ENCODE assay signal across 5 fruit fly cellular contexts in genomic region chr2L:3802818-3803456, dm6.
TF ChIP-seq lines count a peak whose summit lies in the region.

No protein-coding gene starts in this region.

- peak; percentile 69 for TF ChIP-seq CTCF in whole organism, embryonic (GFP tag; optimal IDR thresholded peaks at IDR 0.05; lab: Kevin White, UChicago)

TF ChIP-seq in whole organism, adult, 20 proteins besides CTCF, POLR2A, EP300 and RAD21 (continues in another document):
- TF ChIP-seq tj (GFP tag; optimal IDR thresholded peaks at IDR 0.05; lab: Kevin White, UChicago) (peak; percentile 93), Mnt (GFP tag; optimal IDR thresholded peaks at IDR 0.05; lab: Kevin White, UChicago) (peak; percentile 56), CG11617 (GFP tag; optimal IDR thresholded peaks at IDR 0.05; lab: Kevin White, UChicago) (peak; percentile 82), bab1 (GFP tag; optimal IDR thresholded peaks at IDR 0.05; lab: Kevin White, UChicago) (peak; percentile 91), CG1620 (GFP tag; optimal IDR thresholded peaks at IDR 0.05; lab: Kevin White, UChicago) (peak; percentile 65), CG12768 (GFP tag; optimal IDR thresholded peaks at IDR 0.05; lab: Kevin White, UChicago) (peak; percentile 83), Crg-1 (GFP tag; optimal IDR thresholded peaks at IDR 0.05; lab: Kevin White, UChicago) (peak; percentile 78), CG7101 (tag; optimal IDR thresholded peaks at IDR 0.05; lab: Kevin White, UChicago) (peak; percentile 93), CG5204 (GFP tag; optimal IDR thresholded peaks at IDR 0.05; lab: Kevin White, UChicago) (peak; percentile 81), Clk (GFP tag; optimal IDR thresholded peaks at IDR 0.05; lab: Kevin White, UChicago) (peak; percentile 52), toe (GFP tag; optimal IDR thresholded peaks at IDR 0.05; lab: Kevin White, UChicago) (peak; percentile 77), pad (GFP tag; optimal IDR thresholded peaks at IDR 0.05; lab: Kevin White, UChicago) (peak; percentile 62), cic (GFP tag; optimal IDR thresholded peaks at IDR 0.05; lab: Kevin White, UChicago) (no peak), CG33017 (tag; optimal IDR thresholded peaks at IDR 0.05; lab: Kevin White, UChicago) (peak; percentile 87), kay (GFP tag; lab: Kevin White, UChicago; ENCODE audit: borderline replicate concordance) (peak; percentile 95), CG14711 (tag; optimal IDR thresholded peaks at IDR 0.05; lab: Kevin White, UChicago) (peak; percentile 78), Hr96 (GFP tag; optimal IDR thresholded peaks at IDR 0.05; lab: Kevin White, UChicago) (peak; percentile 77), CG7045 (GFP tag; optimal IDR thresholded peaks at IDR 0.05; lab: Kevin White, UChicago) (peak; percentile 75)

TF ChIP-seq in whole organism, embryonic, 481 proteins besides CTCF, POLR2A, EP300 and RAD21 (continues in another document):
- TF ChIP-seq CG10462 (GFP tag; optimal IDR thresholded peaks at IDR 0.05; lab: Kevin White, UChicago): peak; percentile 20
- peak; percentile 73; the same call in 1 of the 2 replicates for TF ChIP-seq bowl (GFP tag; IDR thresholded peaks at IDR 0.05; lab: Robert Waterston, UW)
- TF ChIP-seq CG6175 (GFP tag; IDR thresholded peaks at IDR 0.05; lab: Robert Waterston, UW): peak; percentile 69; the same call in 1 of the 3 replicates
- no peak for TF ChIP-seq Nf-YB (GFP tag; optimal IDR thresholded peaks at IDR 0.05; lab: Kevin White, UChicago)
- peak; percentile 48 for TF ChIP-seq CG2875 (GFP tag; optimal IDR thresholded peaks at IDR 0.05; lab: Kevin White, UChicago)
- TF ChIP-seq D (optimal IDR thresholded peaks at IDR 0.05; lab: Kevin White, UChicago): no peak
- peak; percentile 12 for TF ChIP-seq D (GFP tag; optimal IDR thresholded peaks at IDR 0.05; lab: Kevin White, UChicago)
- no peak for TF ChIP-seq Opbp (GFP tag; IDR thresholded peaks at IDR 0.05; lab: Robert Waterston, UW; ENCODE audit: partially characterized antibody)
- peak; percentile 53 for TF ChIP-seq mam (GFP tag; optimal IDR thresholded peaks at IDR 0.05; lab: Kevin White, UChicago)
- TF ChIP-seq gce (GFP tag; IDR thresholded peaks at IDR 0.05; lab: Robert Waterston, UW): peak; percentile 46; the same call in 1 of the 3 replicates
- TF ChIP-seq run (tag; optimal IDR thresholded peaks at IDR 0.05; lab: Kevin White, UChicago): peak; percentile 0
- peak; percentile 66 for TF ChIP-seq CG3847 (GFP tag; IDR thresholded peaks at IDR 0.05; lab: Robert Waterston, UW)
- TF ChIP-seq CG2120 (GFP tag; optimal IDR thresholded peaks at IDR 0.05; lab: Kevin White, UChicago): peak; percentile 89
- TF ChIP-seq CoRest (tag; optimal IDR thresholded peaks at IDR 0.05; lab: Kevin White, UChicago): peak; percentile 81
- no peak for TF ChIP-seq CG33213 (GFP tag; optimal IDR thresholded peaks at IDR 0.05; lab: Kevin White, UChicago)
- TF ChIP-seq grn (GFP tag; optimal IDR thresholded peaks at IDR 0.05; lab: Kevin White, UChicago): peak; percentile 98
- peak; percentile 56 for TF ChIP-seq schlank (tag; optimal IDR thresholded peaks at IDR 0.05; lab: Kevin White, UChicago)
- peak; percentile 52 for TF ChIP-seq stc (GFP tag; IDR thresholded peaks at IDR 0.05; lab: Robert Waterston, UW)

TF ChIP-seq in whole organism, prepupa, 60 proteins besides CTCF, POLR2A, EP300 and RAD21 (continues in another document):
- peak; percentile 57 for TF ChIP-seq CG6276 (GFP tag; optimal IDR thresholded peaks at IDR 0.05; lab: Kevin White, UChicago)
- TF ChIP-seq CG3032 (tag; optimal IDR thresholded peaks at IDR 0.05; lab: Kevin White, UChicago): peak; percentile 73
- peak; percentile 47 for TF ChIP-seq topi (GFP tag; optimal IDR thresholded peaks at IDR 0.05; lab: Kevin White, UChicago)
- TF ChIP-seq Blimp-1 (GFP tag; optimal IDR thresholded peaks at IDR 0.05; lab: Kevin White, UChicago): no peak
- no peak for TF ChIP-seq Met (GFP tag; optimal IDR thresholded peaks at IDR 0.05; lab: Kevin White, UChicago)
- no peak for TF ChIP-seq CG6792 (GFP tag; optimal IDR thresholded peaks at IDR 0.05; lab: Kevin White, UChicago)
- TF ChIP-seq ss (GFP tag; optimal IDR thresholded peaks at IDR 0.05; lab: Kevin White, UChicago): peak in 1 of 2 experiments; percentile 5
- no peak for TF ChIP-seq CG11902 (GFP tag; optimal IDR thresholded peaks at IDR 0.05; lab: Kevin White, UChicago)
- peak; percentile 8 for TF ChIP-seq CG10669 (GFP tag; optimal IDR thresholded peaks at IDR 0.05; lab: Kevin White, UChicago)
- TF ChIP-seq CG9139 (GFP tag; optimal IDR thresholded peaks at IDR 0.05; lab: Kevin White, UChicago): no peak
- TF ChIP-seq OdsH (GFP tag; optimal IDR thresholded peaks at IDR 0.05; lab: Kevin White, UChicago): peak; percentile 32
- TF ChIP-seq dac (GFP tag; optimal IDR thresholded peaks at IDR 0.05; lab: Kevin White, UChicago): peak; percentile 65
- TF ChIP-seq CG1621 (tag; optimal IDR thresholded peaks at IDR 0.05; lab: Kevin White, UChicago): no peak
- TF ChIP-seq vri (GFP tag; optimal IDR thresholded peaks at IDR 0.05; lab: Kevin White, UChicago): peak; percentile 13
- TF ChIP-seq cyc (GFP tag; optimal IDR thresholded peaks at IDR 0.05; lab: Kevin White, UChicago): peak; percentile 53
- TF ChIP-seq Smox (GFP tag; optimal IDR thresholded peaks at IDR 0.05; lab: Kevin White, UChicago): peak; percentile 26
- TF ChIP-seq CG8632 (GFP tag; optimal IDR thresholded peaks at IDR 0.05; lab: Kevin White, UChicago): peak; percentile 56
- peak; percentile 82 for TF ChIP-seq CG15336 (GFP tag; IDR thresholded peaks at IDR 0.05; lab: Robert Waterston, UW)
- peak; percentile 56 for TF ChIP-seq Gug (GFP tag; IDR thresholded peaks at IDR 0.05; lab: Robert Waterston, UW)
- TF ChIP-seq CG32006 (GFP tag; optimal IDR thresholded peaks at IDR 0.05; lab: Kevin White, UChicago): peak; percentile 79

TF ChIP-seq in whole organism, pupa, 21 proteins besides CTCF, POLR2A, EP300 and RAD21 (continues in another document):
- TF ChIP-seq CG34367 (tag; optimal IDR thresholded peaks at IDR 0.05; lab: Kevin White, UChicago) (peak; percentile 66), D1 (tag; optimal IDR thresholded peaks at IDR 0.05; lab: Kevin White, UChicago) (peak; percentile 7), CG4496 (GFP tag; IDR thresholded peaks at IDR 0.05; lab: Robert Waterston, UW) (peak; percentile 88), Snoo (tag; optimal IDR thresholded peaks at IDR 0.05; lab: Kevin White, UChicago) (peak; percentile 74), CG14655 (GFP tag; optimal IDR thresholded peaks at IDR 0.05; lab: Kevin White, UChicago) (peak; percentile 79), Pif1B (GFP tag; optimal IDR thresholded peaks at IDR 0.05; lab: Kevin White, UChicago) (peak; percentile 33), CG8159 (tag; optimal IDR thresholded peaks at IDR 0.05; lab: Kevin White, UChicago) (peak; percentile 78), EcR (GFP tag; optimal IDR thresholded peaks at IDR 0.05; lab: Kevin White, UChicago) (no peak), rn (GFP tag; IDR thresholded peaks at IDR 0.05; lab: Robert Waterston, UW) (no peak; the same call in 1 of the 2 replicates), CG12605 (GFP tag; IDR thresholded peaks at IDR 0.05; lab: Robert Waterston, UW) (peak; percentile 92), CG9948 (tag; optimal IDR thresholded peaks at IDR 0.05; lab: Kevin White, UChicago) (peak; percentile 76), Ets98B (GFP tag; IDR thresholded peaks at IDR 0.05; lab: Robert Waterston, UW) (peak; percentile 76), gl (tag; optimal IDR thresholded peaks at IDR 0.05; lab: Kevin White, UChicago) (peak; percentile 51), CG17806 (tag; optimal IDR thresholded peaks at IDR 0.05; lab: Kevin White, UChicago) (peak; percentile 76), fd96Ca (GFP tag; IDR thresholded peaks at IDR 0.05; lab: Robert Waterston, UW) (0 out of 3 replicates have a peak, but pooled peaks have one; percentile 21), CG32121 (GFP tag; IDR thresholded peaks at IDR 0.05; lab: Robert Waterston, UW) (peak; percentile 73), CG10348 (GFP tag; IDR thresholded peaks at IDR 0.05; lab: Robert Waterston, UW) (no peak), CG15710 (tag; optimal IDR thresholded peaks at IDR 0.05; lab: Kevin White, UChicago) (peak; percentile 81), CG8301 (tag; optimal IDR thresholded peaks at IDR 0.05; lab: Kevin White, UChicago) (peak; percentile 49), CG13204 (GFP tag; optimal IDR thresholded peaks at IDR 0.05; lab: Kevin White, UChicago) (no peak)

TF ChIP-seq in whole organism, wandering third instar larva, 38 proteins besides CTCF, POLR2A, EP300 and RAD21 (continues in another document):
- TF ChIP-seq HLH106 (tag; optimal IDR thresholded peaks at IDR 0.05; lab: Kevin White, UChicago) (peak; percentile 71), Dif (GFP tag; optimal IDR thresholded peaks at IDR 0.05; lab: Kevin White, UChicago; ENCODE audit: partially characterized antibody) (no peak), Jra (GFP tag; optimal IDR thresholded peaks at IDR 0.05; lab: Kevin White, UChicago) (no peak), br (GFP tag; optimal IDR thresholded peaks at IDR 0.05; lab: Kevin White, UChicago) (no peak), sv (GFP tag; optimal IDR thresholded peaks at IDR 0.05; lab: Kevin White, UChicago) (no peak), ey (GFP tag; optimal IDR thresholded peaks at IDR 0.05; lab: Kevin White, UChicago) (peak; percentile 65), dl (GFP tag; optimal IDR thresholded peaks at IDR 0.05; lab: Kevin White, UChicago; ENCODE audit: insufficient read depth in 1 of 2, partially characterized antibody in 2 of 2) (no peak), Dfd (GFP tag; optimal IDR thresholded peaks at IDR 0.05; lab: Kevin White, UChicago) (no peak), pan (optimal IDR thresholded peaks at IDR 0.05; lab: Kevin White, UChicago) (no peak), CG32264 (GFP tag; optimal IDR thresholded peaks at IDR 0.05; lab: Kevin White, UChicago) (no peak), CG9705 (GFP tag; optimal IDR thresholded peaks at IDR 0.05; lab: Kevin White, UChicago) (peak; percentile 46), Myc (optimal IDR thresholded peaks at IDR 0.05; lab: Kevin White, UChicago) (peak; percentile 98), brk (GFP tag; optimal IDR thresholded peaks at IDR 0.05; lab: Kevin White, UChicago) (no peak), foxo (GFP tag; optimal IDR thresholded peaks at IDR 0.05; lab: Kevin White, UChicago) (no peak), CrebA (GFP tag; optimal IDR thresholded peaks at IDR 0.05; lab: Kevin White, UChicago; ENCODE audit: borderline replicate concordance) (no peak), jim (GFP tag; optimal IDR thresholded peaks at IDR 0.05; lab: Kevin White, UChicago) (no peak), rgr (GFP tag; optimal IDR thresholded peaks at IDR 0.05; lab: Kevin White, UChicago) (no peak), tai (GFP tag; optimal IDR thresholded peaks at IDR 0.05; lab: Kevin White, UChicago) (no peak), fru (GFP tag; optimal IDR thresholded peaks at IDR 0.05; lab: Kevin White, UChicago) (peak; percentile 4), Rel (GFP tag; optimal IDR thresholded peaks at IDR 0.05; lab: Kevin White, UChicago) (no peak), Rel (tag; optimal IDR thresholded peaks at IDR 0.05; lab: Kevin White, UChicago) (peak; percentile 94), Mio (GFP tag; optimal IDR thresholded peaks at IDR 0.05; lab: Kevin White, UChicago) (no peak), lola (GFP tag; optimal IDR thresholded peaks at IDR 0.05; lab: Kevin White, UChicago) (no peak), woc (GFP tag; optimal IDR thresholded peaks at IDR 0.05; lab: Kevin White, UChicago) (peak; percentile 89)
